Fruit fly (Drosophila melanogaster) whole organism: ENCODE data around the gene CG11927.

ENCODE experiments used
- Dll ChIP-seq: fragments of >200 bp; optimal IDR thresholded peaks from 2 replicates; lab custom pipeline; 2017
- psq ChIP-seq: fragments of >200 bp; optimal IDR thresholded peaks from 2 replicates; lab custom pipeline; 2017
- usp ChIP-seq: fragments of >200 bp; optimal IDR thresholded peaks from 2 replicates; lab custom pipeline; 2017; ENCODE audit warnings: missing biosample characterization, missing genetic modification characterization, mixed read lengths

dm6 chr2L:4886132-4886531, 38.6 kb downstream of the CG11927 start:
- TF ChIP-seq Dll (no peak), psq (no peak), usp (GFP tag; lab: Kevin White, UChicago) (no peak)
